Worm (Caenorhabditis elegans): ENCODE measurements around the gene srbc-20.

DNA sequence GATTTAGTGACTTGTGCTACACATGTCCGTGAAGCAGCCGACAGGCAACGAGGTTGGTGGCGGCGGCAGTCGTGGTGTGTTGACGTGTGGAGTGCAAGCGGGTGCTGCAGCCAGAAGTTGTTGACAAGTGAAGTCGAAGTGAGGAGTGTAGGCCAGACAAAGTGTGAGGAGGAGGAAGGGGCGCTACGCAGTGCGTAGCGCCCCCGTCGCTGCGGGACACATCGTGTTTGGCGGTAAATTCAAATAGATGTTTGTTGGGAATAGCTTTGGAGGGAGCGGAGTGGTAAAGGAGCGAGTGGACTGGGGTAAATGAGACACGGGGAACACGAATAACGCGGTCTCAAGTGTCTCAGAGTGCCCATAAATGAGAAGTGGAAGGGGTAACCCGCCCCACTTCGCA, 38.6 kb downstream of the srbc-20 start:
- TF ChIP-seq tbx-2 (tag; optimal IDR thresholded peaks at IDR 0.05), result no peak
- no peak for TF ChIP-seq snpc-4 (tag; optimal IDR thresholded peaks at IDR 0.05)
- TF ChIP-seq egl-27 (tag; optimal IDR thresholded peaks at IDR 0.05), result no peak
- no peak for TF ChIP-seq mep-1 (tag; optimal IDR thresholded peaks at IDR 0.05)
- TF ChIP-seq unc-130 (tag; optimal IDR thresholded peaks at IDR 0.05), result no peak
- no peak for TF ChIP-seq efl-1 (optimal IDR thresholded peaks at IDR 0.05)
- peak in 1 of 2 experiments; percentile 10 for TF ChIP-seq efl-1 (GFP tag; optimal IDR thresholded peaks at IDR 0.05 in 1 of 2)
